Worm (Caenorhabditis elegans): ENCODE measurements around the gene kle-2.

DNA sequence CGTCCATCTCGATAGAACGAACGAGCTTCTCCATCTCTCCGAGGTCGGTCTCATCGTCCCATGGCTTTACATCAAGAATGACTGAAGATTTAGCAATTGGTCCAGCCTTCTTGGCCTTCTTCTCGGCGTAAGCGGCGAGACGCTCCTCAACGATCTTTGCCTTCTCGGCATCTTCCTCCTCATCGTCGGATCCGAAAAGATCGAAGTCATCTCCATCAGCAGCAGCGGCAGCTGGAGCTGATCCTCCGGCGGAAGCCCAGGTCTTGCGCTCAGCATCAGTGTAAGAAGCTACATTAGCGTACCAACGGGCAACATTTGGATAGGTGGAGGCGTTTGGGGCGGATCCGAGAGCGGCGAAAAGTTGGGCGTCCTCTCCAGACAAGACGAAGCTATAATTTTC is 31.2 kb downstream of the kle-2 start:
- TF ChIP-seq ama-1 (optimal IDR thresholded peaks at IDR 0.05) (no peak), hnd-1 (tag; optimal IDR thresholded peaks at IDR 0.05) (no peak), tbx-11 (GFP tag; IDR thresholded peaks at IDR 0.05) (no peak), B0310.2 (tag; optimal IDR thresholded peaks at IDR 0.05) (no peak)

Data from whole organism, early embryonic.